Worm (Caenorhabditis elegans) whole organism, L3 larva: ENCODE measurements around the gene rbm-34.
A peak's percentile ranks its signal among the peaks of the same experiment; 100 is the strongest.

Source experiments
- R02D3.7 ChIP-seq: fragments of 150-350 bp; optimal IDR thresholded peaks from 2 replicates; lab custom pipeline; 2014; ENCODE audit warnings: missing biosample characterization, missing genetic modification characterization
- ZK546.5 ChIP-seq: sonication (generic microtip); optimal IDR thresholded peaks from 2 replicates; lab custom pipeline; 2017; ENCODE audit warnings: missing biosample characterization, missing genetic modification characterization
- daf-12 ChIP-seq: fragments of 150-350 bp; optimal IDR thresholded peaks from 2 replicates; lab custom pipeline; 2014; ENCODE audit warnings: missing biosample characterization, missing genetic modification reagents, missing genetic modification characterization
- egl-27 ChIP-seq: sonication (generic microtip); optimal IDR thresholded peaks from 4 replicates; lab custom pipeline; 2017; ENCODE audit warnings: missing biosample characterization, missing genetic modification reagents, missing genetic modification characterization
- nfya-1 ChIP-seq: sonication (generic microtip); optimal IDR thresholded peaks from 2 replicates; lab custom pipeline; 2017; ENCODE audit warnings: missing genetic modification characterization, mild to moderate bottlenecking, missing compliant biosample characterization, antibody characterized with exemption, moderate library complexity; ENCODE audit not compliant: insufficient read depth
- nhr-237 ChIP-seq: fragments of 150-350 bp; optimal IDR thresholded peaks from 2 replicates; lab custom pipeline; 2014; ENCODE audit warnings: missing biosample characterization, missing genetic modification characterization
- nhr-76 ChIP-seq: fragments of 150-350 bp; sonication (generic microtip); optimal IDR thresholded peaks from 5 replicates; lab custom pipeline; 2014; ENCODE audit warnings: missing biosample characterization, missing genetic modification characterization
- skn-1 ChIP-seq: fragments of 150-350 bp; optimal IDR thresholded peaks from 2 replicates; lab custom pipeline; 2014; ENCODE audit warnings: missing biosample characterization, missing genetic modification characterization
- snpc-4 ChIP-seq: fragments of 150-350 bp; optimal IDR thresholded peaks from 2 replicates; lab custom pipeline; 2014; ENCODE audit warnings: missing biosample characterization, missing genetic modification characterization
- unc-39 ChIP-seq: sonication (generic microtip); optimal IDR thresholded peaks from 4 replicates; lab custom pipeline; 2017; ENCODE audit warnings: missing biosample characterization, missing genetic modification characterization
- ztf-4 ChIP-seq: fragments of 150-350 bp; optimal IDR thresholded peaks from 2 replicates; lab custom pipeline; 2014; ENCODE audit warnings: missing biosample characterization, missing genetic modification characterization

DNA sequence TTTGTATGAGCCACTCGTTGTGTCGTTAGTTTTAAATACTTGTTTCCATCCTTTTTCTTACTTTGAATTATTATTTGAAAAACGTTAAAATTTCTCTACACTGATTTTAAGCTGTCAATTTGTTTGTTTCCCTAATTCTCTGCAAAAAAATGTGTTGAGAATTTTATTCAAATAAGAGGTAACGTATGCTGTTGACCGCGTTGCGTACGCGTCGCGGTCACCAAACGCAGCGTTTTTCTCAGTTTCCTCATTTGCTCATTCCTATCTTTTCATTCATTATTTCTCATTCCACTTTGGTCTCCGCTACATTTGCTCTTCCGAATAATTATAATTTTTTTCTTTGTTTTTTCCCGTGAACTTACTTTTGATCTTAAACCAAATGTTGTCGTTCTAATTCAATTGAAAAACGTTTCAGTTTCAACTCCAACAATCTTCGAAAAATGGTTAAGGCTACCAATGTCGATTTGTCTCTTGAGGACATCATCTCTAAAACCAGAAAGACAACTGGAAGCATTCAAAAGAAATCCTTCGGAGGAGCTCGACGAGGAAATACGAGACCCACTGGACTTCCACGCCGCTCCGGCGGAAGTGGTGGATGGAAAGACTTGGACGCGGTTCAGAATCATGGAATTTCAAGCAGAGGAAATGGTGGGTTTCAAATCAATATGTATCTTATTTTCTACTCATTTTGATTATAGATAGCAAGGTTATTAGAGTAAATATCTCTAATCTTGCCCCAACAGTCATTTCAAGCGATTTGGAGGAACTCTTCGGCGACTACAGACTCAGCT is 37.8 kb downstream of the rbm-34 start, which contains the start of gene aly-3:
- no peak for TF ChIP-seq daf-12 (tag; lab: Kevin White, UChicago)
- no peak for TF ChIP-seq nhr-76
- no peak for TF ChIP-seq unc-39 (tag; lab: Kevin White, UChicago)
- TF ChIP-seq ztf-4 (tag; lab: Kevin White, UChicago) = no peak
- TF ChIP-seq nhr-237 (tag; lab: Kevin White, UChicago) = no peak
- TF ChIP-seq snpc-4 (tag; lab: Kevin White, UChicago) = no peak
- TF ChIP-seq skn-1 (tag; lab: Kevin White, UChicago) = no peak
- no peak for TF ChIP-seq ZK546.5 (tag; lab: Kevin White, UChicago)
- no peak for TF ChIP-seq egl-27
- peak; percentile 63 for TF ChIP-seq nfya-1 (tag; lab: Kevin White, UChicago)
- TF ChIP-seq R02D3.7 (tag; lab: Kevin White, UChicago) = no peak
